Fruit fly (Drosophila melanogaster): ENCODE results near the gene SmydA-4.
A peak's percentile ranks its signal among the peaks of the same experiment; 100 is the strongest.

The SmydA-4 gene

DNA sequence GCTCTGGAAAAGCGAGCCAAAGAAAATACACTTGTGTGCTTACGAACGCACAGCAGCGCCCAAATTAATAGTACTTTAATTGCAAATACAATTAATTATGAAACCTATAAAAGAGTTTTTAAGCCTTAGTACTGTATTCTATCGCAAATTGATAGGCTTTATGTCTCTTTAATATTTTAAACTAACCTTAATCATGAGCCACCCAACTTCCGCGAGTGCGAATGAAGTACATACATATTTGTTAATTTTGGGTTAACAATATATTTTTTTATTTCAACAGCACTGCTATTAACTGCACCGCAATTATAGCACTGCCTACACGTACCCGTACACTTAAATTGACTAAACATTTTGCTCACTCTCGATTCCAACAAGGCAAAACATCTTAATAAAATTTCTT lies 36.7 kb downstream of the SmydA-4 start (continued):
- TF ChIP-seq pho (GFP tag; optimal IDR thresholded peaks at IDR 0.05) (peak; percentile 13), Nf-YB (GFP tag; optimal IDR thresholded peaks at IDR 0.05) (no peak), jigr1 (GFP tag; IDR thresholded peaks at IDR 0.05) (no peak), fd102C (GFP tag; optimal IDR thresholded peaks at IDR 0.05) (no peak), onecut (GFP tag; IDR thresholded peaks at IDR 0.05) (no peak), vnd (GFP tag; IDR thresholded peaks at IDR 0.05; ENCODE audit: partially characterized antibody) (no peak), CG4617 (GFP tag; optimal IDR thresholded peaks at IDR 0.05; ENCODE audit: borderline replicate concordance) (no peak), emc (GFP tag; optimal IDR thresholded peaks at IDR 0.05) (no peak), CG10979 (tag; optimal IDR thresholded peaks at IDR 0.05) (no peak), Ravus (GFP tag; IDR thresholded peaks at IDR 0.05) (no peak), kni (GFP tag; optimal IDR thresholded peaks at IDR 0.05) (no peak), CG1602 (GFP tag; optimal IDR thresholded peaks at IDR 0.05) (no peak), Hr51 (GFP tag; optimal IDR thresholded peaks at IDR 0.05) (peak in 1 of 2 experiments; percentile 75), CG4404 (GFP tag; IDR thresholded peaks at IDR 0.05) (no peak), CG33557 (GFP tag; optimal IDR thresholded peaks at IDR 0.05) (no peak), kay (GFP tag; optimal IDR thresholded peaks at IDR 0.05) (no peak), CG14667 (GFP tag; IDR thresholded peaks at IDR 0.05) (0 out of 2 replicates have a peak, but pooled peaks have one; percentile 34), klu (GFP tag; IDR thresholded peaks at IDR 0.05) (0 out of 2 replicates have a peak, but pooled peaks have one; percentile 14), CG11695 (GFP tag; IDR thresholded peaks at IDR 0.05) (peak; percentile 69; the same call in 1 of the 3 replicates), jumu (GFP tag; optimal IDR thresholded peaks at IDR 0.05) (no peak), Xbp1 (GFP tag; optimal IDR thresholded peaks at IDR 0.05) (peak; percentile 41), CoRest (tag; optimal IDR thresholded peaks at IDR 0.05) (peak; percentile 69), Dbx (GFP tag; IDR thresholded peaks at IDR 0.05) (no peak), dmrt11E (tag; optimal IDR thresholded peaks at IDR 0.05) (no peak), Ada2b (GFP tag; IDR thresholded peaks at IDR 0.05) (no peak), CG30431 (GFP tag; optimal IDR thresholded peaks at IDR 0.05) (peak; percentile 11), ERR (GFP tag; optimal IDR thresholded peaks at IDR 0.05) (no peak), grau (tag; optimal IDR thresholded peaks at IDR 0.05) (peak; percentile 63), CG16779 (GFP tag; IDR thresholded peaks at IDR 0.05) (no peak), CG10209 (GFP tag; optimal IDR thresholded peaks at IDR 0.05) (peak; percentile 49), CG7556 (GFP tag; optimal IDR thresholded peaks at IDR 0.05) (peak; percentile 76), CG14965 (GFP tag; optimal IDR thresholded peaks at IDR 0.05; ENCODE audit: borderline replicate concordance) (no peak), maf-S (GFP tag; optimal IDR thresholded peaks at IDR 0.05) (no peak), CG34422 (GFP tag; IDR thresholded peaks at IDR 0.05) (no peak), lov (optimal IDR thresholded peaks at IDR 0.05) (no peak), lov (GFP tag; IDR thresholded peaks at IDR 0.05) (no peak), CG6813 (GFP tag; optimal IDR thresholded peaks at IDR 0.05) (peak; percentile 50), CG10462 (GFP tag; optimal IDR thresholded peaks at IDR 0.05) (no peak), Adf1 (GFP tag; IDR thresholded peaks at IDR 0.05) (no peak), prd (optimal IDR thresholded peaks at IDR 0.05) (no peak), prd (GFP tag; IDR thresholded peaks at IDR 0.05) (peak; percentile 53; the same call in 2 of the 3 replicates), CG14441 (GFP tag; IDR thresholded peaks at IDR 0.05) (peak; percentile 51; the same call in 1 of the 2 replicates), seq (GFP tag; IDR thresholded peaks at IDR 0.05) (peak; percentile 48; the same call in 1 of the 2 replicates), Lhr (GFP tag; optimal IDR thresholded peaks at IDR 0.05) (no peak), fd96Cb (tag; optimal IDR thresholded peaks at IDR 0.05) (peak; percentile 51), Sin3A (optimal IDR thresholded peaks at IDR 0.05) (no peak), sr (GFP tag; IDR thresholded peaks at IDR 0.05) (no peak), CG16813 (GFP tag; IDR thresholded peaks at IDR 0.05; ENCODE audit: partially characterized antibody) (no peak), Med (GFP tag) (peak; percentile 85), gcm2 (GFP tag; optimal IDR thresholded peaks at IDR 0.05) (no peak), Hsf (GFP tag; optimal IDR thresholded peaks at IDR 0.05) (peak; percentile 26), Rx (GFP tag; IDR thresholded peaks at IDR 0.05) (no peak; the same call in 1 of the 2 replicates)
